Fruit fly (Drosophila melanogaster) whole organism: ENCODE measurements around the gene CG14185.

Experiments used
- Dll ChIP-seq: fragments of >200 bp; optimal IDR thresholded peaks from 2 replicates; lab custom pipeline; 2017
- EcR ChIP-seq, 2 experiments: fragments of >200 bp; optimal IDR thresholded peaks; 2 replicates each; lab custom pipeline; 2017; ENCODE audit warnings: missing biosample characterization in 2 of 2, missing genetic modification characterization in 2 of 2, missing genetic modification reagents in 2 of 2
- pan ChIP-seq: fragments of >200 bp; optimal IDR thresholded peaks from 2 replicates; lab custom pipeline; 2017
- psq ChIP-seq: fragments of >200 bp; optimal IDR thresholded peaks from 2 replicates; lab custom pipeline; 2017
- usp ChIP-seq: fragments of >200 bp; optimal IDR thresholded peaks from 2 replicates; lab custom pipeline; 2017; ENCODE audit warnings: missing biosample characterization, missing genetic modification characterization, mixed read lengths

DNA sequence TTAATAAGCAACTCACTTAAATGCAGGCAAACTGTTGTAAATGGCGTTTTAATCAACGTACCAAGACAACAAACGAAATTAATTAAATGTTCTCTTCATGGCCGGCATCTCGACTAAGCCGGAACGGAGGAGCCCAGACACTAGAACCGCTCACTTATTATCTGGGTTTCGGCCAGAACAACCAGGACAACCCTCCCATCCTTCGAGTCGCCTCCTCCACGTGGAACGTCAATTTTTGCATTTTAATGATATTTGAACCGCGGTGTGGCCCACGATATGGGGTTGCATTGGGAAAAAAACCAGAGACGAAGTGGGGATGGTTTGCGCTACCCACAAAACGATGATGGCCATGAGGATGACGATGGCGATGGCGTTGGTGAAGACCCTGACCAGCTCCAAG, 20.9 kb upstream of the CG14185 start:
- TF ChIP-seq pan (lab: Kevin White, UChicago), result no peak
- no peak for TF ChIP-seq psq (lab: Kevin White, UChicago)
- no peak for TF ChIP-seq EcR (GFP tag; optimal IDR thresholded peaks at IDR 0.05; lab: Kevin White, UChicago)
- no peak for TF ChIP-seq usp (GFP tag; lab: Kevin White, UChicago)
- no peak for TF ChIP-seq Dll (lab: Kevin White, UChicago)
